Fruit fly (Drosophila melanogaster) S2 (cell line): ENCODE results near the gene e.
A peak's percentile ranks its signal among the peaks of the same experiment; 100 is the strongest.

Experiments
- CG8478 ChIP-seq: fragments of >200 bp; optimal IDR thresholded peaks from 2 replicates; lab custom pipeline; 2018
- CTCF ChIP-seq, 2 experiments: fragments of >200 bp; optimal IDR thresholded peaks; 2 replicates each; lab custom pipeline; 2018

e gene

DNA sequence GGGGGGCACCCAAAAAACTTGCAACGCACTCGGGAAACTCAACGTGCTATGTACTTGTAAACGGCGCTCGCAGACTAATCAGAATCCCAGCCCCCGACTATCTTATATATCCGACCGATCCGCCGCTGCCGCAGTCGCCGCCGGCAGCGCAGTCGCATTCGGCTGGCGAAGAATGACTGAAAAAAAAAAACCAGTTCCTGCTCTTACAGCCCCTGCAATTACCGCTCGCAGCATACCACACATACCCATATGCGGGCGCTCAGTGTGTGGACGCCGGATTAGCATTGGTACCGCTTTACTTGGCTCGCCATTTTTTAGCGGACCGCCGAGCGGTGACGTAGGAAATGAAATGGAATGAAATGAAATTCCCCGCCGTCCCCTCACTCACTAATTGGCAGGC, at the start of gene e:
TSS of gene e (minus strand) at position 79 of the 400 bp plus-strand sequence.
- TF ChIP-seq CG8478 (lab: Kevin White, UChicago) = no peak
- TF ChIP-seq CTCF (optimal IDR thresholded peaks at IDR 0.05; lab: Kevin White, UChicago) = no peak

DNA sequence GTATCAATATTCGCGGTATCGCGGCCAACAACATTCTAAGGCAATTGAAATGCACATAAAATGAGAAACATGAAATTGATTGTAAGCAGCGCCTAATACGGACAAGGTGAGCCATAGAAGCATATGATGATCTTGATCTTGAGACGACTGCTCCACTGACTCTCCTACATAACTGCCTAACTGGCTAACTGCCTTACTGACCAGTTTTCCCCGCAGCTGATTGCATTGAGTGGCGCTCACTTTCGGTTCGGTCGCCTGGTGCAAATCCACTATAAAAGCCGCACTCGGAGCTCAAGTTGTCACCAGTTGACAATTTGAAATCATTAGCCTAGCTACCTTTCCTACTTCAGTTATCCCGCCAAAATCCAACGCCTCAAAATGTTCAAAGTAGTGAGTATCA, 45.9 kb upstream of the e start, which contains the start of gene CG17298:
TSS of gene CG17298 (plus strand) at position 301 of the 400 bp plus-strand sequence.
- TF ChIP-seq CTCF (optimal IDR thresholded peaks at IDR 0.05; lab: Kevin White, UChicago) = no peak
- TF ChIP-seq CG8478 (lab: Kevin White, UChicago) = no peak

DNA sequence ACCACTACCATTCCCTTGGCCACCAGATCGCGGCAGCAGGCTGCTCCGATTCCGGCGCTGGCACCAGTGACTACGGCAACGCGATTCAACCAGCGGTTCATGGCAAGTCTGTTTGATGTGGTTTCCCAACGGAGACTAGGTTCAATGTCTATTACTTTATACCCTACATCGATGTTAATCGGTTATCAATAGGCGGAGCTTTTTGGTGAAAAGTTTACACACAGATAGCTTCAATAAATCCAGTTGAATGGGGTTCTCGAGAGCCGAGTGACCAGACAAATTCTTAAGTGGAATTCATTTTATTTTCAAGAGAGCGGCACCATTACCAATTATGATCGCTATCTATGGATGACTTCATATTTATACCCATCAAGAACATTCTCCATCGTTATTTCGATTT, 39.1 kb upstream of the e start, which contains the start of gene CG3301:
TSS of gene CG3301 (minus strand) at position 139 of the 400 bp plus-strand sequence.
- TF ChIP-seq CG8478 (lab: Kevin White, UChicago) (no peak), CTCF (optimal IDR thresholded peaks at IDR 0.05; lab: Kevin White, UChicago) (no peak)

dm6 chr3R:21274870-21275269, 37.9 kb upstream of the e start:
- TF ChIP-seq CG8478 (lab: Kevin White, UChicago) (no peak), CTCF (optimal IDR thresholded peaks at IDR 0.05; lab: Kevin White, UChicago) (no peak)

- TF ChIP-seq CTCF (optimal IDR thresholded peaks at IDR 0.05; lab: Kevin White, UChicago) (peak in 1 of 2 experiments; percentile 8), CG8478 (lab: Kevin White, UChicago) (no peak)
Observed at dm6 chr3R:21273427-21274038, 36.6 kb upstream of the e start, which contains the start of gene CG3308. CG3308 (minus strand) TSS chr3R:21273817.

DNA sequence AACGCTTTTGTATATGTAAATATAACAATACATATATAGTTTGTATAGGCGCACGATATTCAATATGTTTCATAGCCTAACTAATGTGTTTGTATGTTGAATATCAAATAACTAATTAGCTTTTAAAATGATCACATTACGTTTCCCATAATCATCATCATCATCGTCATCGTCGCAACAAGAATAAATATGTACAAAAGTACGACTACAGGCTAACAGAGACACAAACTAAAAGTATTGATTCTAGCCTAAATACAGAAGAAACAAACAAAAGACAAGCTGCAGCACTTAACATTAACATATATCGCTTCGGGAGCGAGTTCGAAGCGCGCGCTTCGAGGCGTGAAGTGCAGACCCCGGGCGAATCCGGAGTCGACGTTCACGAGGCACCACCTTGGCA, 34.2 kb upstream of the e start:
- TF ChIP-seq CTCF (optimal IDR thresholded peaks at IDR 0.05; lab: Kevin White, UChicago) = no peak
- TF ChIP-seq CG8478 (lab: Kevin White, UChicago) = no peak

- TF ChIP-seq CG8478 (lab: Kevin White, UChicago) (no peak), CTCF (optimal IDR thresholded peaks at IDR 0.05; lab: Kevin White, UChicago) (no peak)
Observed at dm6 chr3R:21270609-21271143, 33.7 kb upstream of the e start.

DNA sequence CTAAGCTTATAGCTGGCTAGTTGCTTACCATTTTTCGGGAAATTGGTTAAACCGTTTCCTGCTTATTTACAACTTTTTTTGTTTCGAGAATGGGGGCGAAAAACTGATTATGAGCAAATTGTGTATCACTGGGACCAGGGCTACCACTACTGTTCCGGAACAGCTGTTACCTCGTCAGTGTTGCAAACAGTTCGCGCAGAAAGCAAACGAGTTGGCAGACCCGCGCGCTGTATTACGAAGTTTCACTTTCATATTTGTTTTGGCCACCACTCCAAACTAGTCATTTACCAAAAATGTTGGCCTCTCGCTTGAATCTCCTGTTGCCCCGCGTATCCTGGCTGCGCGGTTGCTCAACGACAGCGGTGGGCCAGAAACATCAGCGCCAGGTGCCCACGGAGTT, 32.9 kb upstream of the e start, which contains the start of the genes AP-2sigma and Idi:
TSS of gene AP-2sigma (minus strand) at position 153 of the 400 bp plus-strand sequence.
TSS of gene Idi (plus strand) at position 204 of the 400 bp plus-strand sequence.
- TF ChIP-seq CG8478 (lab: Kevin White, UChicago) = no peak
- no peak for TF ChIP-seq CTCF (optimal IDR thresholded peaks at IDR 0.05; lab: Kevin White, UChicago)

DNA sequence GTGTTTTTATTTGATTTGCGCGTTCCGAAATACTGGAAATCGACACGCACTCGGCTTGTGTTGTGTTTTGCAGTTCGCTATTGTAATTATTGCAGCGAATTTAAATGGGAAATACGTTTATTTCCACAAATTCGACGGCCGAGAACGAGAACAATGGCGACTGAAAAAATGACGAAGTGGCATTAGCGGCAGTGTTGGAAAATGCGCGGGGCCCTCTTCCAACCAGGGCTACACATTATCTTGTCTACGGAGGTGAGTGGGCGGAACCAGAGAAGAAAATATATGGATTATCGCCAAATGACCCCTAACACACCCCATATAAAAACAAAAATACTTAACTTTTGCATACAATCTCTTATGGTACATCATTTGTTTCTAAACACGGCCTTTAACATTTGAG, 31.9 kb upstream of the e start, which contains the start of gene Rab1:
TSS of gene Rab1 (minus strand) at position 188 of the 400 bp plus-strand sequence.
- no peak for TF ChIP-seq CG8478 (lab: Kevin White, UChicago)
- no peak for TF ChIP-seq CTCF (optimal IDR thresholded peaks at IDR 0.05; lab: Kevin White, UChicago)

DNA sequence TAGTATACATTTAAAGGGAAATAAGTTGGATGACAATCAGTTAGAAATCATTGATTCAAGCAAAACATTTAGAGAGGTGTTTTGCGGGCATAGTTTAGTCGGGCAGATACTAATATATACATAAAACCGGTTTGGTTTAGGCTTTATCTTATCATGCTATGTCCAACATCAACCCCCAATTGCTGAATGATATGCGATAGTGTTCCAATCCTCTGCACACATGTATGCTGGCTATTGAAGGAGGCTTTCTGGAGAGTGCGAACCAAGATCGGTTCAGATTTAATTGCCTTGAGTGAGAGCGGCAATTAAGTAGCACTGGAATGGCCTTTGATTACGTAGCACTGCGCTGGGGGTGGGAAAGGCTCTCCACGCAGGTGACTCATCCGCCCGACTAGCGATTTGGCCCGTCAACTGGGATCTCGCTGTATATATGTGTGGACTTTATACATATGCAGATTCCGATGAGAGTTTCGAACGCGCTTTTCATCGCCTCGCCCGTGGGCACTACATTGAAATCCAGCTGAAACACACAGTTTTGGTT, 31.1 kb upstream of the e start:
- TF ChIP-seq CG8478 (lab: Kevin White, UChicago) (no peak), CTCF (optimal IDR thresholded peaks at IDR 0.05; lab: Kevin White, UChicago) (no peak)

DNA sequence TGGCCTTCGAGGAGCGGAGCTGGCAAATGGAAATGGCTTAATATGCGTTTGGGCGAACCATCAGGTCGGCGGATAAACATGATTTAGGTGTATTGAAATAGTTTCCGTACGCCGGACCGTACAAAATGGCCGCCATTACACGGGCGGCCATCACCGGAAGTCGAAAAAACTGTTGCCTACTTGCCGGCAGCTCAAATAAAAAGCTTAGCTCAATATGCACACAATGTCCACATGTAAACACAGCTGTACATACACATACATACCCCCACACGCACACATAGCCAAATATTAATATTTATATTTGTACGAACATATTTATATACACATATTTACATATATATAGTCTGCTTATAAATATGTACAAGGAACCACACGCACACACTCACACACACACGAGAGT, 26.2 kb upstream of the e start:
- no peak for TF ChIP-seq CG8478 (lab: Kevin White, UChicago)
- no peak for TF ChIP-seq CTCF (optimal IDR thresholded peaks at IDR 0.05; lab: Kevin White, UChicago)

DNA sequence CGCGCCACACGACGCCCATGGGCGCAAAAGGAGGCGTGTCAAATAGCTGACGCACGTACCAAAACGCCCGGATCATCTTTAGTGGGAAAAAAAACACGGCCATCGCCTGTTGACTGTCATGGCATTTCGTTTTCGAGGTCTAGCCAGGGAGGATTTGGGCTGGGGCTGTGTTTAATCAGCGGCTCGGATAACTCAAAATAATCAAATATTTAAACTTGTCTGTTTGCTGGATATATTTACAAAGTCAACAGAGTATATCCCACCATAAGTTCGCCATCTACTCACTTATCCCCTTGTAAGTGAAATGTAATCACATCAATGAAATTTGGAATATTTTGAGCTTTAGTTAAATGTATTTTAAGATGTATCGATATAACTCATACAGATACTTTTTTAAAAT, 23.8 kb upstream of the e start:
- TF ChIP-seq CTCF (optimal IDR thresholded peaks at IDR 0.05; lab: Kevin White, UChicago) = no peak
- no peak for TF ChIP-seq CG8478 (lab: Kevin White, UChicago)

- TF ChIP-seq CG8478 (lab: Kevin White, UChicago) = no peak
- no peak for TF ChIP-seq CTCF (optimal IDR thresholded peaks at IDR 0.05; lab: Kevin White, UChicago)
Observed at dm6 chr3R:21254296-21254695, 17.3 kb upstream of the e start.

dm6 chr3R:21252478-21252877, 15.5 kb upstream of the e start:
- peak; percentile 64 for TF ChIP-seq CTCF (optimal IDR thresholded peaks at IDR 0.05; lab: Kevin White, UChicago)
- TF ChIP-seq CG8478 (lab: Kevin White, UChicago) = no peak

DNA sequence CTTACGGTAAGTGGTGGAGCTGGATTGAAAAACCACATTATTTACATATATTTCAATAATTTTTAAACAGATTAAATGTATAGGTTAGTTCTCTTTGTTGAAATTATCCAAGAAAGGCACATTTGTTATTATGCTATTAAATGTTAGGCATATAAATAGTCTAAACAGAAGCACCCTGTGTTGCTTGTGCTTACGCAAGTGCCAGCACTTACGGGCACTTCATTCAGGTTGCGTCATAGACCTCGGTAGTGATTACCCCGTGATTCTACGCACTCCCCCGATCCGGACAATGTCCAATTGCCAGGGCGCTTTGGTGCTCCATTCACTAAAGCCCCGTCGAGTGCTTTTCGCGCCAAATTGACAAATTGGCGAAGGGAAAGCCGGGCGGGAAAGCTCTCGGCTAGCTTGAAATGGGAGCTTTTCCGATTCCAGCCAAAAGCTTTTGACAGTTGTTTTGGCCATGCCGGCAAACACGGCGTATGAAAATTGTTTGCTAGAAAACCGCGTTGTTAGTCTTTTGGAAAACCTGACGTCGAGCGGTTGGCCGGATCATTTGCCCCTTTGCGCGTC, 9.6 kb upstream of the e start, which contains the start of gene ETHR:
TSS of gene ETHR (plus strand) at position 520 of the 570 bp plus-strand sequence.
- TF ChIP-seq CG8478 (lab: Kevin White, UChicago) (no peak), CTCF (optimal IDR thresholded peaks at IDR 0.05; lab: Kevin White, UChicago) (no peak)
